Worm (Caenorhabditis elegans) whole organism, L3 larva: Measurements from ENCODE around the gene ttr-35.

Source experiments
- ceh-28 ChIP-seq: fragments of 150-350 bp; optimal IDR thresholded peaks from 2 replicates; lab custom pipeline; 2014; ENCODE audit warnings: missing biosample characterization, missing genetic modification reagents, missing genetic modification characterization
- nhr-23 ChIP-seq: fragments of 150-350 bp; optimal IDR thresholded peaks from 2 replicates; lab custom pipeline; 2014; ENCODE audit warnings: missing biosample characterization, missing genetic modification reagents, missing genetic modification characterization
- pha-4 ChIP-seq: fragments of 150-350 bp; optimal IDR thresholded peaks from 2 replicates; lab custom pipeline; 2014; ENCODE audit warnings: missing biosample characterization, missing genetic modification reagents, missing genetic modification characterization

DNA sequence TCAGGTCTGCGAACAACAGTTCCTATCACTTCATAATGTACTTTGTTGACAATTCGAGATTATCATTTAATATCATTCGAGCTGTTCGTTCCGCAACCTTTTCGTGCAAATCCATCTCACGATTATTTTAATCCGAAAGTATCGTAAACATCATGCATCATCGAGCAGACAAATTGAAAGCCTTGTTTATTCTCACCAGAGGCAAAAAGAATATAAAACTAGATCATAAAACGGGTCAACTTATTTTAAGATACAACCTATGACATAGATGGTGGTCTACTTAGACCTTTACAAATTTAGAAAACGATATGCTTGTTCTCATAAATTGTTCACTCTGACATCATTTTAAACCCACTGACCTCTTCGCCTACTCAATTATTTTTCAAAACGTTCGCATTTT lies 21.0 kb downstream of the ttr-35 start:
- TF ChIP-seq nhr-23 (tag; lab: Kevin White, UChicago) (no peak), pha-4 (tag; lab: Kevin White, UChicago) (no peak), ceh-28 (tag; lab: Kevin White, UChicago) (no peak)
